Fruit fly (Drosophila melanogaster) whole organism, embryonic: ENCODE measurements around the gene Ufl1.

ENCODE experiments used
- BEAF-32 ChIP-seq: fragments of 200-800 bp; sonication (Bioruptor generic); optimal IDR thresholded peaks from 3 replicates; lab custom pipeline; 2017; ENCODE audit warnings: missing biosample characterization, missing genetic modification characterization, mild to moderate bottlenecking, moderate library complexity, missing genetic modification reagents
- CG10321 ChIP-seq: fragments of 200-800 bp; sonication (Bioruptor generic); IDR thresholded peaks from 2 replicates; pipeline ENCODE4 v1.3.6; 2022; ENCODE audit warnings: missing biosample characterization, missing genetic modification characterization
- CG16863 ChIP-seq: fragments of 200-800 bp; sonication (Bioruptor generic); optimal IDR thresholded peaks from 3 replicates; lab custom pipeline; 2016; ENCODE audit warnings: missing biosample characterization, missing genetic modification characterization
- CG17385 ChIP-seq: fragments of 200-800 bp; sonication (Bioruptor generic); optimal IDR thresholded peaks from 3 replicates; lab custom pipeline; 2018; ENCODE audit warnings: missing biosample characterization, mild to moderate bottlenecking, missing genetic modification characterization
- CG18599 ChIP-seq: fragments of 200-800 bp; sonication (Bioruptor generic); optimal IDR thresholded peaks from 3 replicates; lab custom pipeline; 2017; ENCODE audit warnings: missing biosample characterization, missing genetic modification characterization, mild to moderate bottlenecking, moderate library complexity, missing genetic modification reagents
- CG18764 ChIP-seq: fragments of 200-800 bp; sonication (Bioruptor generic); optimal IDR thresholded peaks from 3 replicates; lab custom pipeline; 2016; ENCODE audit warnings: missing biosample characterization, missing genetic modification characterization
- CG2116 ChIP-seq: fragments of 200-800 bp; sonication (Bioruptor generic); optimal IDR thresholded peaks from 3 replicates; lab custom pipeline; 2018; ENCODE audit warnings: missing biosample characterization, mild to moderate bottlenecking, missing genetic modification characterization
- CG3163 ChIP-seq: fragments of 200-800 bp; sonication (Bioruptor generic); optimal IDR thresholded peaks from 3 replicates; lab custom pipeline; 2016; ENCODE audit warnings: missing biosample characterization, missing genetic modification characterization
- CG7928 ChIP-seq: fragments of 200-800 bp; sonication (Bioruptor generic); optimal IDR thresholded peaks from 2 replicates; lab custom pipeline; 2017; ENCODE audit warnings: missing biosample characterization, mild to moderate bottlenecking, missing genetic modification characterization
- CG9727 ChIP-seq: fragments of 200-800 bp; sonication (Bioruptor generic); optimal IDR thresholded peaks from 3 replicates; lab custom pipeline; 2017; ENCODE audit warnings: missing biosample characterization, mild to moderate bottlenecking, missing genetic modification characterization
- Chrac-16 ChIP-seq: fragments of 200-800 bp; sonication (Bioruptor generic); optimal IDR thresholded peaks from 3 replicates; lab custom pipeline; 2016; ENCODE audit warnings: missing biosample characterization, missing genetic modification characterization
- D ChIP-seq, 2 experiments: fragments of 200-800 bp in 1 of 2; fragments of >200 bp in 1 of 2; sonication (Bioruptor generic) in 1 of 2; optimal IDR thresholded peaks; 2 replicates in 1 of 2; 3 replicates in 1 of 2; lab custom pipeline; 2017; ENCODE audit warnings: mild to moderate bottlenecking in 1 of 2, missing biosample characterization in 1 of 2, missing genetic modification characterization in 1 of 2, missing genetic modification reagents in 1 of 2
- Ets65A ChIP-seq: fragments of 200-800 bp; sonication (Bioruptor generic); peaks from one replicate; lab custom pipeline; 2016; ENCODE audit warnings: missing biosample characterization, missing genetic modification characterization
- Fer2 ChIP-seq: fragments of 200-800 bp; sonication (Bioruptor generic); optimal IDR thresholded peaks from 2 replicates; lab custom pipeline; 2018; ENCODE audit warnings: missing biosample characterization, mild to moderate bottlenecking, missing genetic modification characterization, moderate library complexity
- HHEX ChIP-seq: fragments of 200-800 bp; sonication (Bioruptor generic); optimal IDR thresholded peaks from 3 replicates; lab custom pipeline; 2017; ENCODE audit warnings: missing biosample characterization, mild to moderate bottlenecking, missing genetic modification characterization, missing genetic modification reagents
- Hand ChIP-seq: fragments of 200-800 bp; sonication (Bioruptor generic); optimal IDR thresholded peaks from 2 replicates; lab custom pipeline; 2017; ENCODE audit warnings: mild to moderate bottlenecking, missing biosample characterization, missing genetic modification reagents, missing genetic modification characterization
- HmgZ ChIP-seq: fragments of 200-800 bp; sonication (Bioruptor generic); optimal IDR thresholded peaks from 2 replicates; lab custom pipeline; 2018; ENCODE audit warnings: missing biosample characterization, mild to moderate bottlenecking, missing genetic modification characterization
- Lpt ChIP-seq: fragments of >200 bp; optimal IDR thresholded peaks from 2 replicates; lab custom pipeline; 2018; ENCODE audit warnings: missing biosample characterization, missing genetic modification characterization
- Med ChIP-seq: fragments of 200-800 bp; sonication (Bioruptor generic); peaks from one replicate; lab custom pipeline; 2016; ENCODE audit warnings: missing biosample characterization, missing genetic modification characterization, mild to moderate bottlenecking, inconsistent platforms, moderate library complexity
- Meics ChIP-seq: fragments of 200-800 bp; sonication (Bioruptor generic); optimal IDR thresholded peaks from 2 replicates; lab custom pipeline; 2017; ENCODE audit warnings: missing biosample characterization, mild to moderate bottlenecking, missing genetic modification characterization
- Mrtf ChIP-seq: fragments of 200-800 bp; sonication (Bioruptor generic); IDR thresholded peaks from 3 replicates; pipeline ENCODE4 v1.3.6; 2022; ENCODE audit warnings: missing biosample characterization, missing genetic modification characterization
- Neu2 ChIP-seq: fragments of 200-800 bp; sonication (Bioruptor generic); optimal IDR thresholded peaks from 3 replicates; lab custom pipeline; 2016; ENCODE audit warnings: missing biosample characterization, missing genetic modification characterization, borderline replicate concordance
- Nf-YC ChIP-seq: fragments of 200-800 bp; optimal IDR thresholded peaks from 3 replicates; lab custom pipeline; 2019; ENCODE audit warnings: missing biosample characterization, mild to moderate bottlenecking, missing genetic modification characterization, moderate library complexity
- Sry-δ ChIP-seq: fragments of 200-800 bp; sonication (Bioruptor generic); optimal IDR thresholded peaks from 2 replicates; lab custom pipeline; 2016; ENCODE audit warnings: missing biosample characterization, missing genetic modification characterization
- Stat92E ChIP-seq, 3 experiments: fragments of >200 bp in 2 of 3; fragments of 200-800 bp in 1 of 3; sonication (Bioruptor generic) in 1 of 3; optimal IDR thresholded peaks; 2 replicates each; lab custom pipeline; 2017 to 2019; ENCODE audit warnings: missing biosample characterization in 3 of 3, missing genetic modification characterization in 3 of 3, mild to moderate bottlenecking in 1 of 3, moderate library complexity in 1 of 3
- TFAM ChIP-seq: fragments of 200-800 bp; sonication (Bioruptor generic); optimal IDR thresholded peaks from 2 replicates; lab custom pipeline; 2017; ENCODE audit warnings: missing biosample characterization, missing genetic modification characterization, inconsistent platforms
- bcd ChIP-seq: fragments of 200-800 bp; sonication (Bioruptor generic); optimal IDR thresholded peaks from 2 replicates; lab custom pipeline; 2017; ENCODE audit warnings: missing biosample characterization, mild to moderate bottlenecking, missing genetic modification characterization
- dmrt99B ChIP-seq: fragments of 200-800 bp; sonication (Bioruptor generic); optimal IDR thresholded peaks from 2 replicates; lab custom pipeline; 2018; ENCODE audit warnings: missing biosample characterization, mild to moderate bottlenecking, missing genetic modification characterization, moderate library complexity
- emc ChIP-seq: fragments of 200-800 bp; sonication (Bioruptor generic); optimal IDR thresholded peaks from 2 replicates; lab custom pipeline; 2016; ENCODE audit warnings: missing biosample characterization, missing genetic modification characterization
- gcm2 ChIP-seq: fragments of 200-800 bp; sonication (Bioruptor generic); optimal IDR thresholded peaks from 2 replicates; lab custom pipeline; 2016; ENCODE audit warnings: missing biosample characterization, missing genetic modification characterization
- insv ChIP-seq, 2 experiments: fragments of 200-800 bp; sonication (Bioruptor generic); optimal IDR thresholded peaks; 3 replicates each; lab custom pipeline; 2016 to 2018; ENCODE audit warnings: missing biosample characterization in 2 of 2, missing genetic modification characterization in 2 of 2
- lov ChIP-seq, 2 experiments: fragments of 200-800 bp in 1 of 2; fragments of >200 bp in 1 of 2; sonication (Bioruptor generic) in 1 of 2; IDR thresholded peaks in 1 of 2; optimal IDR thresholded peaks in 1 of 2; 2 replicates in 1 of 2; 3 replicates in 1 of 2; pipeline versions ENCODE4 v1.3.6 to Lab custom; 2017 to 2022; ENCODE audit warnings: missing biosample characterization in 1 of 2, missing genetic modification characterization in 1 of 2
- mirr ChIP-seq: fragments of 200-800 bp; sonication (Bioruptor generic); optimal IDR thresholded peaks from 3 replicates; lab custom pipeline; 2018; ENCODE audit warnings: missing biosample characterization, mild to moderate bottlenecking, missing genetic modification characterization
- pfk ChIP-seq: fragments of 200-800 bp; sonication (Bioruptor generic); optimal IDR thresholded peaks from 2 replicates; lab custom pipeline; 2018; ENCODE audit warnings: missing biosample characterization, mild to moderate bottlenecking, missing genetic modification characterization, moderate library complexity
- ro ChIP-seq: fragments of 200-800 bp; sonication (Bioruptor generic); IDR thresholded peaks from 2 replicates; pipeline ENCODE4 v1.3.6; 2022; ENCODE audit warnings: missing biosample characterization, missing genetic modification characterization
- toy ChIP-seq: fragments of 200-800 bp; sonication (Bioruptor generic); IDR thresholded peaks from 2 replicates; pipeline ENCODE4 v1.3.6; 2022; ENCODE audit warnings: missing biosample characterization, missing genetic modification characterization
- ttk ChIP-seq: fragments of 200-800 bp; sonication (Bioruptor generic); IDR thresholded peaks from 2 replicates; pipeline ENCODE4 v2.1.2; 2022; ENCODE audit warnings: missing biosample characterization, missing genetic modification characterization
- zen2 ChIP-seq: fragments of 200-800 bp; sonication (Bioruptor generic); IDR thresholded peaks from 3 replicates; pipeline ENCODE4 v1.3.6; 2022; ENCODE audit warnings: missing biosample characterization, missing genetic modification characterization; ENCODE audit not compliant: partially characterized antibody
- zfh1 ChIP-seq: fragments of 200-800 bp; sonication (Bioruptor generic); IDR thresholded peaks from 3 replicates; pipeline ENCODE4 v1.3.6; 2022; ENCODE audit warnings: missing biosample characterization, missing genetic modification characterization

Gene Ufl1

dm6 chr3R:7076293-7076981 lies 2.2 kb upstream of the Ufl1 start (continued):
- TF ChIP-seq Mrtf (GFP tag; lab: Robert Waterston, UW) (no peak), Fer2 (tag; lab: Kevin White, UChicago) (no peak), HmgZ (tag; lab: Kevin White, UChicago) (no peak), CG18764 (no peak), CG3163 (GFP tag; lab: Kevin White, UChicago) (no peak), Lpt (GFP tag; lab: Kevin White, UChicago) (no peak), Ets65A (GFP tag; lab: Kevin White, UChicago) (no peak), CG9727 (GFP tag; lab: Kevin White, UChicago) (no peak), Sry-δ (GFP tag; lab: Kevin White, UChicago) (no peak), Chrac-16 (GFP tag; lab: Kevin White, UChicago) (no peak), zen2 (GFP tag; lab: Robert Waterston, UW) (no peak), BEAF-32 (GFP tag; lab: Kevin White, UChicago) (no peak), Nf-YC (no peak), Med (GFP tag; lab: Kevin White, UChicago) (peak; percentile 80), toy (GFP tag; lab: Robert Waterston, UW) (no peak), lov (optimal IDR thresholded peaks at IDR 0.05; lab: Kevin White, UChicago) (no peak), lov (GFP tag; IDR thresholded peaks at IDR 0.05; lab: Robert Waterston, UW) (no peak), Neu2 (GFP tag; lab: Kevin White, UChicago) (no peak), CG10321 (GFP tag; lab: Robert Waterston, UW) (no peak), pfk (peak; percentile 24), dmrt99B (no peak), CG17385 (GFP tag; lab: Kevin White, UChicago) (no peak), emc (GFP tag; lab: Kevin White, UChicago) (no peak), CG16863 (GFP tag; lab: Kevin White, UChicago) (no peak), ttk (no peak), D (optimal IDR thresholded peaks at IDR 0.05; lab: Kevin White, UChicago) (no peak), D (GFP tag; optimal IDR thresholded peaks at IDR 0.05; lab: Kevin White, UChicago) (no peak), mirr (GFP tag; lab: Kevin White, UChicago) (no peak), insv (GFP tag; optimal IDR thresholded peaks at IDR 0.05; lab: Kevin White, UChicago) (no peak), Meics (GFP tag; lab: Kevin White, UChicago) (no peak), CG7928 (GFP tag; lab: Kevin White, UChicago) (no peak), TFAM (no peak), CG18599 (GFP tag; lab: Kevin White, UChicago) (peak; percentile 9), gcm2 (GFP tag; lab: Kevin White, UChicago) (no peak), bcd (GFP tag; lab: Kevin White, UChicago) (no peak), HHEX (GFP tag; lab: Kevin White, UChicago) (no peak), CG2116 (GFP tag; lab: Kevin White, UChicago) (no peak), ro (GFP tag; lab: Robert Waterston, UW) (no peak), Stat92E (GFP tag; optimal IDR thresholded peaks at IDR 0.05; lab: Kevin White, UChicago) (no peak), zfh1 (0 out of 3 replicates have a peak, but pooled peaks have one; percentile 23), Hand (GFP tag; lab: Kevin White, UChicago) (peak; percentile 44)
